Worm (Caenorhabditis elegans) whole organism, L1 larva: Measurements from ENCODE around the gene odr-1.

Experiments
- C34B4.2 ChIP-seq: sonication (generic microtip); optimal IDR thresholded peaks from 2 replicates; lab custom pipeline; 2017; ENCODE audit warnings: mild to moderate bottlenecking, missing genetic modification characterization, missing compliant biosample characterization
- blmp-1 ChIP-seq: fragments of 150-350 bp; optimal IDR thresholded peaks from 2 replicates; lab custom pipeline; 2014; ENCODE audit warnings: missing biosample characterization, missing genetic modification characterization
- ceh-8 ChIP-seq: fragments of 200-800 bp; sonication (Bioruptor generic); optimal IDR thresholded peaks from 2 replicates; lab custom pipeline; 2018; ENCODE audit warnings: mild to moderate bottlenecking, missing genetic modification characterization, moderate library complexity, missing compliant biosample characterization
- ceh-88 ChIP-seq: fragments of 200-800 bp; sonication (Bioruptor generic); IDR thresholded peaks from 2 replicates; pipeline ENCODE4 v1.3.6; 2022; ENCODE audit warnings: missing genetic modification characterization, missing compliant biosample characterization
- ces-1 ChIP-seq: fragments of 150-350 bp; optimal IDR thresholded peaks from 2 replicates; lab custom pipeline; 2014; ENCODE audit warnings: missing biosample characterization, missing genetic modification reagents, missing genetic modification characterization
- dpl-1 ChIP-seq, 3 experiments: fragments of 150-350 bp in 2 of 3; sonication (generic microtip) in 1 of 3; optimal IDR thresholded peaks; 2 replicates each; lab custom pipeline; 2014 to 2017; ENCODE audit warnings: missing biosample characterization in 3 of 3, missing genetic modification characterization in 3 of 3, missing genetic modification reagents in 3 of 3
- efl-1 ChIP-seq, 4 experiments: fragments of 150-350 bp; optimal IDR thresholded peaks in 3 of 4; peaks in 1 of 4; 1 replicate in 1 of 4; 2 replicates in 3 of 4; lab custom pipeline; 2014; ENCODE audit warnings: missing biosample characterization in 2 of 4, missing genetic modification characterization in 2 of 4, missing genetic modification reagents in 2 of 4
- efl-3 ChIP-seq: fragments of 200-800 bp; sonication (Bioruptor generic); optimal IDR thresholded peaks from 2 replicates; lab custom pipeline; 2018; ENCODE audit warnings: mild to moderate bottlenecking, missing genetic modification characterization, missing compliant biosample characterization
- egl-27 ChIP-seq, 2 experiments: fragments of 150-350 bp in 1 of 2; sonication (generic microtip); optimal IDR thresholded peaks; 3 replicates each; lab custom pipeline; 2017 to 2018; ENCODE audit warnings: missing biosample characterization in 2 of 2, missing genetic modification characterization in 2 of 2, missing genetic modification reagents in 2 of 2
- elt-2 ChIP-seq: sonication (generic microtip); optimal IDR thresholded peaks from 2 replicates; lab custom pipeline; 2016; ENCODE audit warnings: missing genetic modification characterization, mild to moderate bottlenecking, inconsistent platforms, missing compliant biosample characterization, missing genetic modification reagents
- ets-5 ChIP-seq: fragments of 200-800 bp; sonication (Bioruptor generic); IDR thresholded peaks from 2 replicates; pipeline ENCODE4 v1.3.6; 2022; ENCODE audit warnings: missing genetic modification characterization, missing compliant biosample characterization
- fkh-4 ChIP-seq: sonication (generic microtip); optimal IDR thresholded peaks from 2 replicates; lab custom pipeline; 2016; ENCODE audit warnings: missing compliant biosample characterization, missing genetic modification characterization, borderline replicate concordance
- grh-1 ChIP-seq: fragments of 200-800 bp; sonication (Bioruptor generic); IDR thresholded peaks from 2 replicates; pipeline ENCODE4 v1.3.6; 2022; ENCODE audit warnings: missing genetic modification reagents, missing genetic modification characterization, missing compliant biosample characterization
- lin-39 ChIP-seq: fragments of 150-350 bp; optimal IDR thresholded peaks from 2 replicates; lab custom pipeline; 2014; ENCODE audit warnings: missing biosample characterization, missing genetic modification reagents, missing genetic modification characterization
- mab-9 ChIP-seq: fragments of 200-800 bp; sonication (Bioruptor generic); IDR thresholded peaks from 2 replicates; pipeline ENCODE4 v1.3.6; 2022; ENCODE audit warnings: missing genetic modification reagents, missing genetic modification characterization, missing compliant biosample characterization
- mdl-1 ChIP-seq, 2 experiments: fragments of 150-350 bp; optimal IDR thresholded peaks; 2 replicates each; lab custom pipeline; 2014 to 2017; ENCODE audit warnings: missing biosample characterization in 2 of 2, missing genetic modification characterization in 2 of 2, inconsistent platforms in 1 of 2
- mep-1 ChIP-seq: fragments of 150-350 bp; optimal IDR thresholded peaks from 2 replicates; lab custom pipeline; 2014; ENCODE audit warnings: missing biosample characterization, missing genetic modification characterization
- nhr-19 ChIP-seq: fragments of 200-800 bp; sonication (Bioruptor generic); conservative IDR thresholded peaks from 2 replicates; pipeline ENCODE4 v1.3.6; 2022; ENCODE audit warnings: missing genetic modification characterization, missing compliant biosample characterization
- nhr-20 ChIP-seq: sonication (generic microtip); optimal IDR thresholded peaks from 2 replicates; lab custom pipeline; 2016; ENCODE audit warnings: mild to moderate bottlenecking, missing genetic modification characterization, missing compliant biosample characterization
- nhr-28 ChIP-seq: fragments of 150-350 bp; optimal IDR thresholded peaks from 2 replicates; lab custom pipeline; 2014; ENCODE audit warnings: missing biosample characterization, missing genetic modification characterization
- nhr-47 ChIP-seq: sonication (generic microtip); optimal IDR thresholded peaks from 2 replicates; lab custom pipeline; 2016; ENCODE audit warnings: mild to moderate bottlenecking, missing genetic modification characterization, moderate library complexity, missing compliant biosample characterization
- nhr-85 ChIP-seq: sonication (generic microtip); peaks from one replicate; lab custom pipeline; 2016; ENCODE audit warnings: missing genetic modification characterization, inconsistent platforms, missing compliant biosample characterization
- pag-3 ChIP-seq: sonication (generic microtip); optimal IDR thresholded peaks from 2 replicates; lab custom pipeline; 2017; ENCODE audit warnings: missing genetic modification characterization, mild to moderate bottlenecking, missing compliant biosample characterization, antibody characterized with exemption, borderline replicate concordance; ENCODE audit not compliant: insufficient read depth
- pqm-1 ChIP-seq: sonication (generic microtip); optimal IDR thresholded peaks from 3 replicates; lab custom pipeline; 2017; ENCODE audit warnings: missing biosample characterization, missing genetic modification characterization
- skn-1 ChIP-seq: fragments of 150-350 bp; optimal IDR thresholded peaks from 2 replicates; lab custom pipeline; 2014; ENCODE audit warnings: missing biosample characterization, missing genetic modification characterization
- snpc-4 ChIP-seq: fragments of 150-350 bp; optimal IDR thresholded peaks from 2 replicates; lab custom pipeline; 2014; ENCODE audit warnings: missing biosample characterization, missing genetic modification characterization
- snu-23 ChIP-seq: sonication (generic microtip); optimal IDR thresholded peaks from 2 replicates; lab custom pipeline; 2016; ENCODE audit warnings: missing genetic modification characterization, missing compliant biosample characterization
- tbx-2 ChIP-seq: sonication (generic microtip); optimal IDR thresholded peaks from 2 replicates; lab custom pipeline; 2016; ENCODE audit warnings: missing genetic modification characterization, missing compliant biosample characterization
- unc-62 ChIP-seq: fragments of 150-350 bp; optimal IDR thresholded peaks from 2 replicates; lab custom pipeline; 2014; ENCODE audit warnings: missing biosample characterization, missing genetic modification reagents, missing genetic modification characterization
- unc-86 ChIP-seq: sonication (generic microtip); optimal IDR thresholded peaks from 2 replicates; lab custom pipeline; 2016; ENCODE audit warnings: missing genetic modification characterization, missing compliant biosample characterization
- vab-15 ChIP-seq: sonication (generic microtip); optimal IDR thresholded peaks from 2 replicates; lab custom pipeline; 2017; ENCODE audit warnings: missing genotype, mild to moderate bottlenecking, missing genetic modification characterization, missing compliant biosample characterization
- xbp-1 ChIP-seq: sonication (generic microtip); optimal IDR thresholded peaks from 2 replicates; lab custom pipeline; 2016; ENCODE audit warnings: missing genetic modification characterization, missing compliant biosample characterization
- zip-4 ChIP-seq: fragments of 200-800 bp; sonication (Bioruptor generic); optimal IDR thresholded peaks from 2 replicates; lab custom pipeline; 2018; ENCODE audit warnings: mild to moderate bottlenecking, missing genetic modification characterization, moderate library complexity, missing compliant biosample characterization

odr-1 gene

DNA sequence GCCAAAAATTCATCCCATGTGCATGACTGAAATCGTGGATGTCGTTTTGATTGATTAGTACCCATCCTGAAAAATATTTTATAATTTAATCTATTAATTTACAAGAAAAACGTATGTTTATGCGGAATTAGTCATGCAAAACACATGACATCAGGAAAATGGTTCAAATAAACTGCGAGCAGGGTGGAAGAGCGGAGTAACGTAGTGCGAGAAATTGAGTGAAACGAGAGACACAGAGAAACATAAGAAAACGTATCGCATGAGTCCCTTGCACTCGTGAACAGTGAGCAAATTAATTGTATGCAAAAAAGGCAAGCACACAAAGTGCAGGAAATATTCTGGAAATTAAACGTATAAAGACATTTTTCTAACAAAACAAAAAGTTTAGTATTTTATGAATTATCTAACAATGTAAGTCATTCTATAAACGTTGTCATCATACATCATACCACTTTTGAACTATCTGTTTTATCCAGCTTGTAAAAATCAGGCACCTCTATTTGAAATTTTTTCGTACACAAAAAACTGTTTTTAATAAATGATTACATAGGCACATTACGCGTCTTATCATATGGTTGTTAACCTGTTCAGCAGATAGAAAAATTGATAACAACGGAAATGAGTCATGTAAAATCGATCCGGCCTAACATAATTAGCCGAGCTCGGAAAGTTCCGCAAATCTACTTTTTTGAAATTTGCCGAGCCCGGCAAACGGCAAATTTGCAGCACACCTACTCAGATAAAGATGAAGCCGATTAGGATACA lies 45.4 kb upstream of the odr-1 start, which contains the start of gene F54B11.5 (continued):
- TF ChIP-seq fkh-4 (tag; lab: Kevin White, UChicago) = no peak
- peak; percentile 61 for TF ChIP-seq nhr-47 (tag; lab: Kevin White, UChicago)
- peak; percentile 46 for TF ChIP-seq tbx-2 (tag; lab: Kevin White, UChicago)
- TF ChIP-seq ets-5 = no peak

- no peak for TF ChIP-seq C34B4.2 (tag; lab: Kevin White, UChicago)
- no peak for TF ChIP-seq vab-15
- TF ChIP-seq efl-3 (GFP tag; lab: Kevin White, UChicago) = no peak
- TF ChIP-seq unc-86 (tag; lab: Kevin White, UChicago) = no peak
- TF ChIP-seq zip-4 (GFP tag; lab: Kevin White, UChicago) = no peak
- TF ChIP-seq nhr-19 (GFP tag; lab: Robert Waterston, UW) = no peak
- no peak for TF ChIP-seq dpl-1 (GFP tag; optimal IDR thresholded peaks at IDR 0.05; lab: Kevin White, UChicago)
- no peak for TF ChIP-seq pag-3 (tag; lab: Kevin White, UChicago)
- TF ChIP-seq, all 84 proteins: peak for 0
Measured at ce11 chrX:13592367-13592766, 41.6 kb upstream of the odr-1 start, which contains the start of gene F54B11.4. Gene F54B11.4, plus strand, starts transcription at chrX:13592667.

DNA sequence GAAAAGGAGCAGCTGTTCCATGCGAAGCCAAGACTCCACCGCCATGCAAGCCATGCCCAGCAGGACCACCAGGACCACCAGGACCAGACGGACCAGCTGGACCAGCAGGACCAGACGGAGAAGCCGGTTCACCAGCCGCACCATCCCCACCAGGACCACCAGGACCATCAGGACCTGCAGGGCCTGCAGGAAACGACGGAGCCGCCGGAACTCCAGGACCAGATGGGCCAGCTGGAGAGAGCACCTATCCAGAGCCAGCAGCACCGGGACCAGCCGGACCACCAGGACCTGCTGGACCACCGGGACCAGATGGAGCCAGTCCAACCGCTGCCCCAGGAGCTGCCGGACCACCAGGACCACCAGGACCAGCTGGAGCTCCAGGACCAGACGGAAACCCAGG lies 41.2 kb upstream of the odr-1 start:
- TF ChIP-seq ceh-88 (GFP tag; lab: Robert Waterston, UW) (no peak), lin-39 (tag; lab: Kevin White, UChicago) (no peak), mep-1 (tag; lab: Kevin White, UChicago) (no peak), mdl-1 (tag; optimal IDR thresholded peaks at IDR 0.05; lab: Kevin White, UChicago) (no peak), fkh-4 (tag; lab: Kevin White, UChicago) (no peak), ceh-8 (GFP tag; lab: Kevin White, UChicago) (peak; percentile 35)

DNA sequence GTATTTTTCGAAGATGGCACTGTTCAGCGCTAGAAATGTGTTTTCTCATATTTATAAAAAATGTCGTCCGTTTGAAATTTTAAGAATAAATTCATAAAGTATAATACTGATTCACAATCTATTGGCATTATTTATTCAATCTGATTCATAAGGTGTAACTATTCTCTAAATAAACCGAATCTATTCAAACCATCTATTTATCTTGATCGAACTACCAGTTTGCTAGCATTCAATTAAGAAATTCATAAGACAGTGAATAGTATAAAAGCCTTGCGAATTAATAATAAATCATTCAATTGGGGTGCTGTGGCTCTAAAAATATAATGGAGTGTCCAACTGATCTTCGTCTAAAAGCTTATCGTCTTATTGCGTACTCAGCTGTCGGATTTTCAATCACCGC lies 40.4 kb upstream of the odr-1 start, which contains the start of gene col-44:
Gene col-44, plus strand, starts transcription at position 301 of the 400 bp plus-strand sequence.
- no peak for TF ChIP-seq unc-62 (GFP tag; lab: Kevin White, UChicago)
- TF ChIP-seq nhr-85 (tag; lab: Kevin White, UChicago) = no peak
- no peak for TF ChIP-seq ces-1 (GFP tag; lab: Kevin White, UChicago)
- no peak for TF ChIP-seq elt-2 (tag; lab: Kevin White, UChicago)
- no peak for TF ChIP-seq egl-27 (tag; optimal IDR thresholded peaks at IDR 0.05; lab: Kevin White, UChicago)
- TF ChIP-seq blmp-1 (tag; lab: Kevin White, UChicago) = no peak
- no peak for TF ChIP-seq xbp-1 (tag; lab: Kevin White, UChicago)
- no peak for TF ChIP-seq snu-23
- no peak for TF ChIP-seq skn-1

- no peak for TF ChIP-seq ets-5
- no peak for TF ChIP-seq mab-9 (GFP tag; lab: Robert Waterston, UW)
- TF ChIP-seq pqm-1 (tag; lab: Kevin White, UChicago) = no peak
- 0 out of 2 replicates have a peak, but pooled peaks have one; percentile 17 for TF ChIP-seq grh-1 (GFP tag; lab: Robert Waterston, UW)
- no peak for TF ChIP-seq nhr-20
Measured at ce11 chrX:13590688-13591087, 39.9 kb upstream of the odr-1 start.

DNA sequence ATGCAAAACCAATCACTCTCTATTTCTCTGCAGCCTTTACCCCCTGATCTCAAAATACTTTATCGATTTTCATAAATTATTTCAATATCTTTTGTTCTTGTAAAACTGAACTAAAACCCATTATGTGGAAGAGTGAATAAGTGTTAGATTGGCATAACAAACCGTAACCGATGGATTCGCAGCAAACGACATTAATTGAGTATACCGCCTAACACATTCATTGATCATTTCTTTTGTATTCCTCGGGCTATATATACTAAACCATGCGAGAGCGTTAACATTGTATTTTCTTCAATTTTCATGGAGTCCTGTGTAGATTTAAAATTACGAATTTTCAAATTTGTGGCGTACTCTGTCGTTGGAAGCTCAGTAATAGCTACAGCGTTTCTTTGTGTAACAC lies 38.9 kb upstream of the odr-1 start, which contains the start of gene col-9:
Gene col-9, plus strand, starts transcription at position 301 of the 400 bp plus-strand sequence.
- TF ChIP-seq fkh-4 (tag; lab: Kevin White, UChicago) (no peak), elt-2 (tag; lab: Kevin White, UChicago) (no peak), nhr-28 (tag; lab: Kevin White, UChicago) (no peak), nhr-85 (tag; lab: Kevin White, UChicago) (no peak), efl-1 (optimal IDR thresholded peaks at IDR 0.05; lab: Kevin White, UChicago) (no peak), efl-1 (GFP tag; optimal IDR thresholded peaks at IDR 0.05 in 1 of 2; lab: Kevin White, UChicago) (peak in 1 of 2 experiments; percentile 80), C34B4.2 (tag; lab: Kevin White, UChicago) (no peak), snpc-4 (tag; lab: Kevin White, UChicago) (no peak)
- TF ChIP-seq, all 84 proteins: peak for 1
